Fruit fly (Drosophila melanogaster) whole organism: ENCODE results near the gene Use1.

Experiments used
- CG8478 ChIP-seq: fragments of >200 bp; optimal IDR thresholded peaks from 2 replicates; lab custom pipeline; 2018; ENCODE audit warnings: inconsistent platforms
- Dll ChIP-seq: fragments of >200 bp; optimal IDR thresholded peaks from 2 replicates; lab custom pipeline; 2017
- EcR ChIP-seq, 2 experiments: fragments of >200 bp; optimal IDR thresholded peaks; 2 replicates each; lab custom pipeline; 2017; ENCODE audit warnings: missing biosample characterization in 2 of 2, missing genetic modification characterization in 2 of 2, missing genetic modification reagents in 2 of 2
- pan ChIP-seq: fragments of >200 bp; optimal IDR thresholded peaks from 2 replicates; lab custom pipeline; 2017
- psq ChIP-seq: fragments of >200 bp; optimal IDR thresholded peaks from 2 replicates; lab custom pipeline; 2017

DNA sequence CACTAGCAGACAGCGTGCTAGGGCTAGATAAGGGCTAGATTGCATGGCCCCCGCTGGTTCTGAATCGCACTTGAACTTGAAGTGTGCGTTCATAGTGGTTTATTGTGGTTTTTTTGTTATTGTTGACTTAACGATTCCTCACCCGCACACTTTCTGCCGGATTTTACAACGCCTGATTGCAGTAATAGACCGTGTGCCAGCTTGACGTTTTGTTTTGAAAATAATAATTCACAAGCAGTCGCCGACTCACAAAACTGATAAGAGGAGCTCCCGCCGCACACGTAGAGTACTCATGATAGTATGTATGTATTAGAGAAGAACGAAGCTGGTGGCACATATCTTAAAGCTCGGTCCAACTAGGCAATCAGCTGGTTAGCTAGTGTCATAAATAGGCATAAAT, 41.3 kb downstream of the Use1 start:
- TF ChIP-seq psq (lab: Kevin White, UChicago) (no peak), pan (lab: Kevin White, UChicago) (no peak), Dll (no peak), CG8478 (lab: Kevin White, UChicago) (no peak), EcR (GFP tag; optimal IDR thresholded peaks at IDR 0.05; lab: Kevin White, UChicago) (no peak)
